Worm (Caenorhabditis elegans): ENCODE data around the gene srm-3.

Gene srm-3

DNA sequence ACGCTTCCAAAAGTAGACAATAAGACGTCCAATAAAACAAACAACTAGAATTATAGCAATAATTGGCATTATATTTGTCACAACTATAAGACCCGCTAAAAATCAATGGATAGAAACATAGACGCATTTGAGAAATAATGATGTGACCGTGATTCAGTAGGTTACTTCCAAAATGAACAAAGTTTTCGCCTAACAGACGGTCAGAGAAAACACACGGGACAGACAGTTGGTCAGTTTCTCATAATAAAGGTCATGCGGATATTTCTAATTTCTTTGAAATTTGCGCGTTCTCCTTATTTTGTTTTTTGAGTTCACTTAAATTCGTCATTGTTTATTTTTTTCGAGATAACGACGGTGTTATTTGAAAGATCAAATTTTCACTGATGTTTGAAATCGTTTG, 17.2 kb upstream of the srm-3 start:
- no peak for TF ChIP-seq unc-62 (GFP tag; optimal IDR thresholded peaks at IDR 0.05)

DNA sequence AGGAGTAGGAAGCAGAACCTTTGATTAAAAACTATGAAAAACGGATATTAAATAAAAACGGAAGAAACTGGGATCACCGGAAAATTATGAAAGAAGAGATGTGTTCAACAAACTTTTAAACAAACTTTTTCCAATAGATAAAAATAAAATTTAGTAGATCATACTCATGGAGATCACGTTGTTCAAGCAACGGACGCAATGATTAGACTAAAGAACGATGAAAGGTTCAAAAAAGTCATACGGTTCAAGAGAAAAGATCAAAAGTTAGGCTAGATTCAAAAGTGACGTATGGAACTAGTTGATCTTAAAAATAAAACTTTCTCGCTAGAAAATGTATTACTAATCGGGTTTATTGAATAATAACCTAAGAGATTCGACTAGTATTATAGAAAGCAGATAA, 16.7 kb upstream of the srm-3 start:
- no peak for TF ChIP-seq unc-62 (GFP tag; optimal IDR thresholded peaks at IDR 0.05)

DNA sequence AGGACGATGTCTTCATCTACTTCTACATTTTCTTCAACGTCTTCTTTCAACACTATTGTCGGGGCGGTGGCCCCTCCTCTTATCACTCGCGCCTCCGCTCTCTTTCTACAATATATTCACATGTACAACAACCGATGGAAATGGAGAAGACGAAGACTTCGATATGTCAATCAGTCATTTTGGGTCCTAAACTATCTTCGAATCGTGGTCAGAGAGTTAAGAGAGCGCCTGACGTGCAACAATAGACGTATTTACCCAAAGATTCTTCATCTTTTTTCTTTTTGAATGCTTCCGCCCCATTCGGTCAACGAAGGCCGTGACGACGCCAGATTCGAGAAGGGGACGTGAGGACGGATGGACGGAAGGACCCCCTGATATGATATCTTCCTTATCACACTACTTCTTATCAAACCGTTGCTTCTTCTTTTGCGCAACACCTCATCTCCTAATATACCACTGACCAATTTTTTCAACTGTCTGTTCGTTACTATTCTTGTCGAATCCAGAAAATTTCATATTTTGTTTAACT, 15.8 kb upstream of the srm-3 start:
- TF ChIP-seq unc-62 (GFP tag; optimal IDR thresholded peaks at IDR 0.05), result no peak

DNA sequence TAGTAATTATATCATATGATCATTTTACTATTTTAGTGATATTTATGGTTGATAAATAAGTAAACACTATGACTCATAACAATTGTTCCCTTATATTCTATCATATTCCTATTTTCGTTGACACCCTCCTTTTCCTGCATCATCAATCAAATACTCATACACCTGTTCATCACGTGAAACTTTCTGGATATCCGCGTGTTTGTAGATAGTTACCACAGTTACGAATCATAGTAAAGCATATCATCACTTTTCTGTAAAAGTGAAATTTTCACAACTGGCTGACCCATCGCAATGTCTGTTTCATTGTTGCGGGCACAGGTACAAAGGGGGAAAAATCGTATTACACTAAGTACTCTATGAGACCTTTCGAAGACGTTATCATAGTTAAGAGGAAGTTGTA, 14.9 kb upstream of the srm-3 start:
- TF ChIP-seq unc-62 (GFP tag; optimal IDR thresholded peaks at IDR 0.05), result no peak

DNA sequence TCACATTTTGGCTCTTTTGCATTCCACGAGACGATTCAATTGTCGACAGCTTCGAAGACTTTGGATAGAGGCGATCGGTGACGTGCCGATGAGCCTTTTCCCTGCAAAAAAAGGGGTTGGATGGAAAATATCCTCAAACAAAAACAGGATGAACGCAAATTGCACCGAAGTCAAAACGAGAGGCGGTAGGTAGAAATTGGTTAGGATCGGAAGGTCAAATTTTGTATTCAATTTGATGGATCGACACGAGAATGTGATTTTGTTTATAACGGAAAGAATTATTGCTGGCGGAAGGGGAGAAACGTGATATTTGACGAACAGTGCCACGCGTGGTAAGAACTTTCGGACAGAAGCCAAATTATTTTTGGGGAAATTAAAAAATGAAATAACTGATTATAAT, 13.9 kb upstream of the srm-3 start, which contains the start of gene mca-1:
Gene mca-1 (minus strand): TSS at position 101 of the 400 bp plus-strand sequence.
- TF ChIP-seq unc-62 (GFP tag; optimal IDR thresholded peaks at IDR 0.05), result no peak

DNA sequence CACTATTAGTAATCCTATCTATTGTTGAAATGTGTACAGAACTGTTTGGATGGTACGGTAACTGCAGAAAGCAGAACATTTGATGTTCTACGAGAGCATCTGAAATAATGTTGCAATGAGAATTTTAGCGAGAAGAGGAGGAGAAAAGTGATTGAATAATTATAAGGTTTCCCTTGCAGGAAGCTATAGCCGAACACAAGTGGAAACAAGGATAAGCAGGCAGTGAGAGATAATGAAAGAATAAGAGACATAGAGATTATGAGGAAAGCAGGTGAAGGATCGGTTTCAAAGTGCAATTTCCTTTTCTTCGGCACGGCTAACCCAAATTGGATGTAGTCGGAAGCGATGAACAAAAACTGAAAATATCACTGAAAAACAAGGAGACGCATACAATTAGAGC, 6.9 kb upstream of the srm-3 start, which contains the start of gene del-2:
Gene del-2 (minus strand): TSS at position 101 of the 400 bp plus-strand sequence.
- TF ChIP-seq unc-62 (GFP tag; optimal IDR thresholded peaks at IDR 0.05), result no peak

DNA sequence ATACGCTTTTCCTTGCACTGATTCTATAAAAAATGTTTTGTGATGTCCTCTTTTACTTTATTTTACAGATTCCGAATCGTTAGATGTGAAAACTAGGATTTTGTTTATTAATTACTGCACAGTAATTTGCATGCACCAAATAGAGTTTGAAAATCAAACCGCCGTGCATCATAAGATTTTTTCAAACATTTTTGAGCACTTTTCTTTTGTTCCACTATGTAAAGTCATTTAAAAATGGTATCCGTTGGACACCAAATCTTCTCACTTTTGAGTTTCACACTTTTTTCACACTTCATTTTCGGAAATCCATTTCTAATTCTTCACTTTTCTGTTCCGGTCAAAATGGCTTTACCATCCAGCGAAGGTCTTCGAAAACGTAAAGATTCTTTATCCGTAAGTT, 5.6 kb upstream of the srm-3 start, which contains the start of gene degl-2:
Gene degl-2 (plus strand): TSS at position 301 of the 400 bp plus-strand sequence.
- TF ChIP-seq unc-62 (GFP tag; optimal IDR thresholded peaks at IDR 0.05), result no peak

DNA sequence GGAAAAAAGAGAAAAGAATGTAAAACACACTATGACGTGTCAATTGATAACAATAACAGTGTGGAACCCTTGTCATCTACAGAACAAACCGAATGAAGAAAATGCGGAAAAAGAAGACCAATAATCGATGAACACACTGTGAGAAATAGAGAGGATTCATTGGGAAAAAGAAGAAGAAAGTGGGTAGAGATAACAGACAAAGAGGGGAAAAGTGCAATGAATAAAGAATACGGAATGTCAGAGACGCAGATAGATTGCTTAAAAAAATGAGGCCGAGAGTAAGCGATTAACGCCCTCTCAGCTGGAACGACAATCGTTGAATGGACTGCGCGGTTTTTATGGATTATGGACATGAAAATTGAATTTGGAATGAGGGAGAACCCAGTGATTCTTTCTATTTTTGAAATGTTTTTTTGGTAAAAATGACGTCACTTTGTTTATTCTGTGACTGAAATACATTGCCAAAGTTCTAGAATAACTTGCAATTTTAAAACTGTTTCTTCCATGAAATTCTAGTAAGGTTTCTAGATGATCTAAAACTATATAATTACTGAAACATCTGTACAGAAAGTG, 907 bp upstream of the srm-3 start, which contains the start of gene amph-1:
Gene amph-1 (minus strand): TSS at position 85 of the 573 bp plus-strand sequence.
- no peak for TF ChIP-seq unc-62 (GFP tag; optimal IDR thresholded peaks at IDR 0.05)

DNA sequence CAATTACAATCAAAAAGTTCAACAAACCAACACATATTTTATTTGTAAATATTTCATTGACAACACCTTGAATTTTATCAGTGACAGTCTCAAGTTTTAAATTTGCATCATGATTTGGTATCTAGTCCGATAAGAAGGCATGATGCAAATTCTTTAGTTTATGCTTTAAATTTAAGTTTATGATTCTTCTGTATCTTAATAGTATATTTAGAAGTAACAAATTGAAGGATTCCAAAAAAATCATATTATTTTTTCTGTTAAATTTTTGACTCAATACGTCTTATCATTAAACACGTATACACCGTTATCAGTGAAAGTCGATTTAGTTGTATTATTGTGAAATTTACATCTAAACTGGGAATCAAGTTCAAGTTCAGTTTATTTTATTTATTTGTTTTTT, 2.5 kb downstream of the srm-3 start, which contains the start of gene chca-1:
Gene chca-1 (plus strand): TSS at position 161 of the 400 bp plus-strand sequence.
- TF ChIP-seq unc-62 (GFP tag; optimal IDR thresholded peaks at IDR 0.05), result no peak

DNA sequence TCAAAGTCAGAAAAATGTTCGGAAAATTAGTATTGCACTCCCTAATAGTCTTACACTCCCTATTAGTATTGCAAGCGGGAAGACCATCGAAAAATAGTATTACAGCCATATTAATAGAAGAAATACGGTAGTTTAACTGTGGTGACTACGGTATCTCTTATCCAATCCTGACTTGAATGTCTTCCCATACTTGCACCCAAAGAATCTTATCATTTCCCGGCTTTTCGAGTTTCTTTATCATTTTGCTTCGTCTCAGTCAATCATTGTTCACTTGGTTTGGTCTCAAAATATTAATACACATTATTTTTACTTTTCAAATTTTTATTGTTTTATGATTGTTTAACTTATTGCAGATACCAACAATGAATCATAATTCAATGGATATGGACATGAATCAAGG, 4.4 kb downstream of the srm-3 start, which contains the start of gene F58G6.3:
Gene F58G6.3 (plus strand): TSS at position 352 of the 400 bp plus-strand sequence.
- TF ChIP-seq unc-62 (GFP tag; optimal IDR thresholded peaks at IDR 0.05), result no peak

DNA sequence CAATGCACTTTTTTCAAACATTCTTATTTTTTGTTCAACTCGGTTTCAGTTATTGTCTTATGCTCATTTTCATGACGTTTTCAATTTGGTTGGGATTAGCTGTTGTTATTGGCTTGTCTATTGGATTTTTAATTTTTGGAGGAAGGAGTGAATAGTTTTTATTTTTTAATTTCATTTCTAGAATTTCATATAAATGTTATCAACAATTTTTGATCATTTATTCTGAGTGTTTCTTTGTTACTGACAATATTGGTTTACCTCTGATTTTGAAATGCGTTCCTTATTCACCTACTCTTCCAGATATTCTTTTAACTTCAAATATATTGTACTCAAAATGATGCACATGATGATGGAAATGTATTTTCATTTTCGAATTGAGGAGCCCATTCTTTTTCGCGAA, 5.2 kb downstream of the srm-3 start, which contains the start of gene F58G6.7:
Gene F58G6.7 (plus strand): TSS at position 301 of the 400 bp plus-strand sequence.
- TF ChIP-seq unc-62 (GFP tag; optimal IDR thresholded peaks at IDR 0.05), result no peak

DNA sequence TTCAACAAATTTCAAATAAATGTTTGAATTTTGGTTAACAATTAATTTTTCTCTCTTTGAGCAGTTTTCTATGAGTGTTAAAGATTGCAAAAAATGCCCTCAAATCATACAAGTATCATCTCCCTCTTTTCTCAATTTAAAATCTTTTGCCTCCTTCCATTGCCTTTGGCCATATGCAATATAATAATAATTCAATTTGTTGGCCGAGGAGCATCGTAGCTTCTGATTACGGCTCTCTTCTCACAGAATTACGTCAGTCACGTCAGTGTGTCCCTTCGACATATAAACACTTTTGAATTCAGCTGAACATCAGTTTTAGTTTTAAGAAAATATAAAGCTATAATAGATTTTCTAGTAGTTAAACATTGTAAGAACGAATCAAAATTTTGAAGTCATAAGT, 6.8 kb downstream of the srm-3 start:
- TF ChIP-seq unc-62 (GFP tag; optimal IDR thresholded peaks at IDR 0.05), result no peak

DNA sequence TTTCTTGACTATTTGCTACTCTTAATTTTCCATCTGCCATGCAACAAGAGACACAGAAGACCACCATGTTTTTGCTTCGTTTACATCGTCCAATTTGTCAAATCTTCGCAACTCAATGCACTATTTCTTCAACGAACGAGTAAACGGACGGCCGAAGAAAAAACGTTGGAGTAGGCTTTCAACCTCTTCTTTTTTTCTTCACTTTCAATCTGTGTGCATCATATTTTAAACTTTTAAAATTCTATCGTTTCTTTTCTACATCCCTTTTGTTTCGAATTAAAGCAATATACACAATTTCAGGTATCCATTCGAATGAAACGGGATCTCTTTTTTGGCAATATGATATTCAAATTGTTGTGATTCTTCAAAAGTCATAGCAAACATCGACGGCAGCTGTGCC, 9.0 kb downstream of the srm-3 start, which contains the start of gene acc-1:
Gene acc-1 (plus strand): TSS at position 301 of the 400 bp plus-strand sequence.
- TF ChIP-seq unc-62 (GFP tag; optimal IDR thresholded peaks at IDR 0.05), result no peak

DNA sequence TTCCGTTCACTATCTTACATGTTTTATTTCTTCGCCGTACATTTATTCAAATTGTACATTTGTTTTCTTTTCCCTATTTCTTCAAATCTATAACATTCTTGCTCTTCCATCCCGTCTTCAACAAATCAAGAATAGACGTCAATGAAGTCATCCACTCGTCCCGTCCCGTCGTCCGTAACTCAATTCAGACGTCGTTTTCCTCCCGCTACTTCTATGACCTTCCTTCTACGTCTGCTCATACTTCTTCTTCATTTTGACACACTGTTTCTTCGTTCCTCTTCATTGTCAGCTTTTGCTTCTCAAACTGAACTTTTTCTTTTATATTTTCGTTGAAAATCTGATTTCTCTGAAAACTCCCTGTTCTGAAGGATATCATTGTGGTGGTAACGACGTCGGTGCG, 11.2 kb downstream of the srm-3 start:
- TF ChIP-seq unc-62 (GFP tag; optimal IDR thresholded peaks at IDR 0.05), result no peak

DNA sequence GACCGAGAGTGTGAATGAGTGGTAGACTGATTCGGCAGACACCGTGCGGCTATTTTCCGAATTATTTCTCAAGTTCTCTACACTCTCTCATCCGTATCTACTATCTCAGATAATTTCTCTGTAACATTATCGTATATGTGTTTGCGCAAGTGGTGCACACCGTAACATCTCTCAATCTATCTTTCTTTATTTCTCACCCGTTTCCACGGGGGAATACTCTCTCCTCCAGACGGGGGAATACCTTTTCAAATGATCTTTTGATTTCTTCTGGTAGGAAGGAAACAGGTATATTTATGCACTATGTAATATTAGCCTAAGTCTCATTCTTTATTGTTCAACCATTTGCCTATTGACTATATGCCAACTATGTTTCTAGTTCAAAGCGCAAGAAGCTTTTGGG, 18.3 kb downstream of the srm-3 start:
- no peak for TF ChIP-seq unc-62 (GFP tag; optimal IDR thresholded peaks at IDR 0.05)

DNA sequence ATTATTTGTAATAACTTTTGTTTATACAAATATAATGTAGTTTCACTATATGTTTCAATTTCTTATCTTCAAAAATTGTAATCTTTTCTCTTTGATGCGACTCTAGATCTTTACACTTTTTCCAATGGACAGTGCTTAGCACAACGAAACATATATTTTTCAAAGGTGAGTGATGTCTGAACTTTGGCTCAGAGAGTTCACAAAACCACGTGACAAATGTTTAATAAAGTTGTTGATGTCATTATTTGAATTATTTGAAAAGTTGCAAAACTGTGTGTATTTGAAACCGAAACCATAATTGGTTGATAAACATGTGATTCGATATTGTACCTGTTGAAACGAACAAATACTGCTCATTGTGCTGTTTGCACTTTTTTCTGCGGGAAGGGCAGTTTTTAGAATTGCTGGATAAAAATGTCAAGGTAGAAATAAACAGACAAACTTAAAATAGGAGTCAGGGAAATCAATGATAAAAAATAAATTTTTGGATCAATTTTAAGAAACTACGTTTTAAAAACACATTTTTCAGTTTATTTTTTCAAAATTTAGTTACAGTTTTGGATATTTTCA, 19.4 kb downstream of the srm-3 start:
- TF ChIP-seq unc-62 (GFP tag; optimal IDR thresholded peaks at IDR 0.05), result no peak

DNA sequence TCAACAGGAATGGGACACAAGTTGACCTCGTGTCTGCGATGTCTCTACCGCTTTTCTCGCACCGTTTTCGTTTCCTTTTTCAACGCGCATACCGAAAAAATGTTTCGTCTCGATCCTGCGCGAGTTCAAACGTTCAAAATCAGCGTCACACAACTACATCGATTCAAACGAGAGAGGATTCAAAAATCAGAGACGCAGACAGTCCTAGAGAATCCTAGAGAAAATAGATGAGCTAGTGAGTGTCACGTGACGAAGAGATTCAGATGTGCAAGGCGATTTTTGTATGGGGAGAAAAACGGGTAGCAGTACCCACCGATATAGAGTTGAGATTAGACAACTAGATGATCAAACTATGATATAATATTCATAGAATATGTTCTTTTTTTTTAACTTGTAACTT, 21.2 kb downstream of the srm-3 start:
- TF ChIP-seq unc-62 (GFP tag; optimal IDR thresholded peaks at IDR 0.05), result no peak
